Worm (Caenorhabditis elegans): ENCODE data around the gene Y48E1B.17.

ce11 chrII:13507535-13507934 is 33.3 kb downstream of the Y48E1B.17 start, which contains the start of gene nep-17:
- TF ChIP-seq ztf-29 (GFP tag; IDR thresholded peaks at IDR 0.05) (no peak), med-1 (GFP tag; optimal IDR thresholded peaks at IDR 0.05; ENCODE audit: insufficient read depth) (no peak), tab-1 (GFP tag; IDR thresholded peaks at IDR 0.05) (no peak)
